Fruit fly (Drosophila melanogaster): Measurements from ENCODE around the gene Klp98A.
A peak's percentile ranks its signal among the peaks of the same experiment; 100 is the strongest.

The Klp98A gene

dm6 chr3R:27604636-27605443 is 45.9 kb upstream of the Klp98A start (continued):
- TF ChIP-seq Max (GFP tag; optimal IDR thresholded peaks at IDR 0.05) (no peak), Mes4 (GFP tag; optimal IDR thresholded peaks at IDR 0.05) (no peak), CG6813 (GFP tag; optimal IDR thresholded peaks at IDR 0.05) (peak; percentile 10), ssp (GFP tag; IDR thresholded peaks at IDR 0.05) (no peak), gsb-n (tag; optimal IDR thresholded peaks at IDR 0.05) (no peak), psq (GFP tag; optimal IDR thresholded peaks at IDR 0.05) (no peak), Trl (optimal IDR thresholded peaks at IDR 0.05) (no peak), Trl (GFP tag; optimal IDR thresholded peaks at IDR 0.05) (no peak), ac (GFP tag; optimal IDR thresholded peaks at IDR 0.05) (no peak), gcm2 (GFP tag; optimal IDR thresholded peaks at IDR 0.05) (no peak), lov (optimal IDR thresholded peaks at IDR 0.05) (no peak), lov (GFP tag; IDR thresholded peaks at IDR 0.05) (no peak), Sin3A (optimal IDR thresholded peaks at IDR 0.05) (no peak), mam (GFP tag; optimal IDR thresholded peaks at IDR 0.05) (peak; percentile 19), E2f1 (GFP tag; IDR thresholded peaks at IDR 0.05) (no peak), prd (optimal IDR thresholded peaks at IDR 0.05) (no peak), prd (GFP tag; IDR thresholded peaks at IDR 0.05) (no peak), CG11696 (GFP tag; IDR thresholded peaks at IDR 0.05) (peak; percentile 84), Camta (GFP tag; optimal IDR thresholded peaks at IDR 0.05) (no peak), CG34224 (GFP tag; IDR thresholded peaks at IDR 0.05; ENCODE audit: partially characterized antibody) (no peak), Atf-2 (GFP tag; optimal IDR thresholded peaks at IDR 0.05) (no peak), Six4 (GFP tag; optimal IDR thresholded peaks at IDR 0.05) (peak; percentile 35), sqz (GFP tag; optimal IDR thresholded peaks at IDR 0.05) (no peak), unc-4 (GFP tag; IDR thresholded peaks at IDR 0.05; ENCODE audit: partially characterized antibody) (no peak), CG4360 (GFP tag; IDR thresholded peaks at IDR 0.05) (no peak), Dref (GFP tag; IDR thresholded peaks at IDR 0.05) (no peak), Hr3 (GFP tag; optimal IDR thresholded peaks at IDR 0.05) (no peak), gro (GFP tag; optimal IDR thresholded peaks at IDR 0.05) (no peak), Nf-YB (GFP tag; optimal IDR thresholded peaks at IDR 0.05) (no peak), zf30C (GFP tag; optimal IDR thresholded peaks at IDR 0.05) (no peak), Pdp1 (GFP tag; optimal IDR thresholded peaks at IDR 0.05) (no peak), CG7357 (GFP tag; IDR thresholded peaks at IDR 0.05) (no peak), btn (GFP tag; optimal IDR thresholded peaks at IDR 0.05) (no peak), inv (GFP tag; IDR thresholded peaks at IDR 0.05; ENCODE audit: partially characterized antibody) (no peak), crc (GFP tag; optimal IDR thresholded peaks at IDR 0.05) (no peak), Opbp (GFP tag; IDR thresholded peaks at IDR 0.05; ENCODE audit: partially characterized antibody) (no peak), CG6683 (GFP tag; optimal IDR thresholded peaks at IDR 0.05) (no peak), chn (GFP tag; optimal IDR thresholded peaks at IDR 0.05) (no peak), peb (GFP tag; IDR thresholded peaks at IDR 0.05) (no peak), CG1602 (GFP tag; optimal IDR thresholded peaks at IDR 0.05) (no peak), Fer1 (GFP tag; optimal IDR thresholded peaks at IDR 0.05) (no peak), CG33213 (GFP tag; optimal IDR thresholded peaks at IDR 0.05) (no peak), CG14667 (GFP tag; IDR thresholded peaks at IDR 0.05) (no peak), Blimp-1 (GFP tag; optimal IDR thresholded peaks at IDR 0.05) (peak; percentile 21), CG16815 (GFP tag; optimal IDR thresholded peaks at IDR 0.05) (peak; percentile 8), phol (tag; optimal IDR thresholded peaks at IDR 0.05) (peak; percentile 42), CG30431 (GFP tag; optimal IDR thresholded peaks at IDR 0.05) (peak; percentile 9), onecut (GFP tag; IDR thresholded peaks at IDR 0.05) (no peak), yki (optimal IDR thresholded peaks at IDR 0.05) (no peak), nau (GFP tag; optimal IDR thresholded peaks at IDR 0.05) (no peak), hth (optimal IDR thresholded peaks at IDR 0.05) (no peak), CG18476 (GFP tag; optimal IDR thresholded peaks at IDR 0.05) (no peak)
